Fruit fly (Drosophila melanogaster): ENCODE data around the gene trk.

trk gene

DNA sequence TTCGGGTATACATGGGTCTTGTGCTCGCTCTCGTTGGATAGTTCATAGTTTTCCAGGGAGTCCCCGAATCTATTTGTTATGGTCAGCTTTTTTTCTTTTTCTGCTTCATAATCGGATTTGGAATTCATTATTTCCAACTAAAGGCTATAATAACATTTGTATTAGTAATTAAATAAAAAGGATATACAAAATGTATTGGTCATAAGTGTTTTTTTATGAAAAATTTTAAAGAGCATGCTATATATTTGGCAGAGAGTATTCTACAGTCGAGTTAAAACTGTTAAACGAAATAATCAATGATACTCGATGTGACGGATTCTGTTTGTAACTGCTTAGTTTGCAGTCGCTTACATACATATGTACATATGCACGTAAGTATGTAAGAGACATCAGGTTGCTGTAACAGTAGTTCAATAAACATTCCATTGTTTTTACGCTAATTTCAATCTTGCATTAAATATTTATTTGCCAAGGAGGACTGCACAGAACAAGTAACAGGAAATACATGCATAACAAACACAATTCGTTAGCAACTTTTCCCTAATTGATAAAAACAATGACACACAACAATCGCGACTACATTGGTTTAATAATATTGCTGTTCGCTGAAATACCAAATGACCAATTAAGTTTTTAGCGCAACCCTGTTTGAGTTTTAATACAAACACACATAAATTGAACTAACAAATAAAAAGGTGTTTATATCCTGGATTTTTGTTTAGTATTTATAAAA, 27.1 kb upstream of the trk start:
- TF ChIP-seq CG17801 (GFP tag; optimal IDR thresholded peaks at IDR 0.05; ENCODE audit: partially characterized antibody) = no peak

DNA sequence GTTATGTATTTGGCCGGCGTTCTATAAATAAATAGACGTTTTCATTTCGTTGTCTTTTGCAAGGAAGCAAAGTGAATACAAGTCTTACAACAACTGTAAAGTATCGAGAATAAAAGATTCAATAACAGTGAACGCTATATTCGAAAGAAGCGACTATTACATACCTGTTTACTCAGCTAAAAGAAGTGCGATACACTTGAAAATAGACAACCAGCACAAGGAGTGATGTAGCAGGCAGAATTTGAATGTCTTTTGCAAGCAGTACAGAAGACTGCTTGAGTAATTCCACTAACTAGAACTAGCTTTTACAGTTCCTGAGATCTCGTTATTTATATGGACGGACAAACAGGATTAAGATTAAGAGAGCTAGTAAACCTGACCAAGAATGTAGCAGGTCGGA, 26.2 kb upstream of the trk start:
- TF ChIP-seq CG17801 (GFP tag; optimal IDR thresholded peaks at IDR 0.05; ENCODE audit: partially characterized antibody) = no peak

DNA sequence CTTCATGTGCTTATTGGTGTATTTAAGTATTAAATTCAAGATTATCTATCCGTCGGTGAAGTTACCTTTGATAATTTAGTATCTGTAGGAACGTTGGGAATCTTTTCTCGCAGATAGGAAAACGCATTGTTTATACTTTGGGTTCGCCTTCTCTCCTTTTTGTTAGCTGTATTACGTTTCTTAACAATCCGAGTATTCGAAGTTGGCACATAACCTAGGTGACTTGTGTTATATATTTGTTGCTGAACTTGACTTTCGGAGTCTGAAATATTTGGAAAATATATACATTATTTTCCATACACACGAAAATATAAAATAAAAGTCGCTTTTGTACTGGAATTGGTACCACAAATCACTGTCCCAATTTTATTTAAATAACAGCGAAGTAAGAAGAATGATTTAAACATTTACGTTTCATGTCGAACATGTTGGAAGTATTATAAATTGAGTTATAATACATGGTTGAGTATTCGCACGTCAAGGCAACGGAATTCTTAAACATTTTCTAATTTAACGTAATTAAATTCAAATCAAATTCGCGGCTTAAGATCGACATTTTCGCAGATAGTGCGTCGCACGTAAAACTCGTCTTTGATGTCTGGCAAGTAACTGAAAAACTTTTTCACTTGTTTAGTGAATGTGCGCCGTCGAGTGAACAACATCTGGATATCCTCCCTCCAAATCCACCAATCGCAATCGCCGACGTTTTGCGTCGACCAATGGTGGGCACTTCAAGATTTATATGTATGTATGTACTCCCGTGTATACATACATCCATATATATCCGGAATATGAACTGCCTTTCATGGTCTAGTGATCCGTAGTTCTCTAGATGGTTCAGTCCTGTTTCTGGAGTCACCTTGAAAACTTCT, 22.9 kb upstream of the trk start, which contains the start of gene Hand:
TSS of gene Hand (minus strand) at position 588 of the 872 bp plus-strand sequence.
- TF ChIP-seq CG17801 (GFP tag; optimal IDR thresholded peaks at IDR 0.05; ENCODE audit: partially characterized antibody) = no peak

DNA sequence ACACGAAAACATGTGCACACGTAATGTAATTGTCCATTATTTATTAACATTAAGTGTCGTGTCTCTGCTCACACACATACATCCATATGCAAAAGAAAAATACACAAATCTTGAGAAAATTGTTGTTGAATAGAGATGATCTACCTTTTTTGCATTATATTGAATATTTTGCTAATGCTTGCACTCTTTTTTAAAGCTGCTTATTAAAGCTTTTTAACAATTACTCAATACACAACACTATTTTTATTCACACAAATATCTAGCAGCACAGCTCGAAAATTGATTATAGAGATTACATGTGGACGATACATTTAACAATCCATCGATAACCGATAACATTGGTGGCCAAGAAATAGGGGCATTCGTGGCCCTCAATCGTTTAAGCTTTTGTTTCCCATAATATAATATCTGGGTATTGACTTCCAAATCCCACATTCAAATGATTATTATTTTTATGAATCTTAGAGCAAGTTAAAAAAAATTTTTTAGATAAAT, 20.0 kb upstream of the trk start, which contains the start of gene Ufd4:
TSS of gene Ufd4 (minus strand) at position 300 of the 495 bp plus-strand sequence.
- peak; percentile 65 for TF ChIP-seq CG17801 (GFP tag; optimal IDR thresholded peaks at IDR 0.05; ENCODE audit: partially characterized antibody)

DNA sequence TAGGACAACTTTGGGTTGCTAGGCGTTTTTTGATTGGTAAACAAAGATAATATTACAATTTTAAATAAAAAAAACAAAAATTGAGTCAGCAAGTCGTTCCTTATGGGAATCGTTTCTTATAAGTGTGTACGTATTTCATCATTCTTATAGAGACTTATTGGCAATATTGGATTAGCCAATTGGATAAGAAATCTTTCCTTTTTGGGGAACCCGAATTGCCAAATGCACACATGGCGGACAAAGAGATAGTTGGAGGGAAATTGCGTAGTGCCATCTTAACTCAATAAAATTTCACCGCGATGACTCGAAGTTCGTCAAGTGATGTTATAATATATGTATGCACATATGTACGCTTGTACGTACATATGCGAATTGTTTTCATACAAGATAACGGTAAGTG, 19.2 kb upstream of the trk start:
- TF ChIP-seq CG17801 (GFP tag; optimal IDR thresholded peaks at IDR 0.05; ENCODE audit: partially characterized antibody) = no peak

DNA sequence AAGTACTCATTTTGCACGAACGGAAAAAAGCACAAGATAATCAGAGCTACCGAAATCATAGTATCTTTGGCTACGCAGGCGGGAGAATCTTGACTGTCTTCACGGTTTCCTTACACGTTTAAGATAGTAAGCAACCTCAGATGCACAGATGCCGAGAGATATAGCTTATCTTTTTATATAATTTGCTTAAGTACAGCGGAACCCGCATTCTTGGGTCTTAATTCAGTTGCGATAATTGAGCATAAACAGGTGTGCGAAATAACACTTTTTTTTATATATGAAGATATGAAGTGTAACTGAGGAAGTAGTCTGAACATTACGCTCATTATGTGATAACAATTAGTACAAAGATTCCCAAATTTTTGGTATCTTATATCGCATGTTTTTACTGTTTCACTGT, 8.6 kb upstream of the trk start, which contains the start of gene CG34043:
TSS of gene CG34043 (minus strand) at position 101 of the 400 bp plus-strand sequence.
- TF ChIP-seq CG17801 (GFP tag; optimal IDR thresholded peaks at IDR 0.05; ENCODE audit: partially characterized antibody) = no peak

DNA sequence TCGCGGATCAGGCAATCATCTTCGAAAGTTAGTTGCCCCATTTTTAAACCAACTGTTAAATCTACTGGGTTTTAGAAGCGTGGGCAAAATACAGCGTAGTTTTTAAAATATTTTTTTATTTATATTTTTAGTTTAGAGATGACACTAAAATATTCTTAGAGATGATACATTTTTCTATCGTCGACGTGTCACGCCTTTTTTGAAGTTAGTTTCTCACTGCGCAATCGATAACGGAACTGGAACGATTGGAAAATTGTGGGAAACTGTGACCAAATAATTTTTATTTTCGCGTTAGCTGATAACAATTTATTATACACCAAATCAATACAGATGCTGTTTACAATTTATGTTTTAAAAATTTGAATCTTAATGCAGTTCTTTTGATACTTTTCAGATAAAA, 6.5 kb upstream of the trk start, which contains the start of gene Utx:
TSS of gene Utx (minus strand) at position 154 of the 400 bp plus-strand sequence.
- TF ChIP-seq CG17801 (GFP tag; optimal IDR thresholded peaks at IDR 0.05; ENCODE audit: partially characterized antibody) = peak; percentile 26

DNA sequence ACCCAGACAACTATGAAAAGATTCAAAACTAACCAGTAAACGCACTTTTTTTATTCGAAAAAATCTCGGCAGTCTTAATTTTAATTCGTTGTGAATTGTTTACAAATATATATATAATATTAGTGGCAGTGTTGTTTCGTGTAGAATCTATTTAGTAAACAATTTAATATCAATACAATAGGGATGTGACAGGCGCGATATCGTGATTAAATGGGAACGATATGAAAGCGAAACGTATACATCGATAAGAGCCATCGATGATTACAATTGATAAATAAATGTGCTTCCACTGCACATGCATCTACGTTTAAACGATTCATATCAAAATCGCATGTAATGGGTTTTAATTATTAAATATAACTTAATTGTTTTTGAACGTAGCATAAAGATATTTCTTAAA, 5.2 kb upstream of the trk start:
- peak; percentile 37 for TF ChIP-seq CG17801 (GFP tag; optimal IDR thresholded peaks at IDR 0.05; ENCODE audit: partially characterized antibody)

DNA sequence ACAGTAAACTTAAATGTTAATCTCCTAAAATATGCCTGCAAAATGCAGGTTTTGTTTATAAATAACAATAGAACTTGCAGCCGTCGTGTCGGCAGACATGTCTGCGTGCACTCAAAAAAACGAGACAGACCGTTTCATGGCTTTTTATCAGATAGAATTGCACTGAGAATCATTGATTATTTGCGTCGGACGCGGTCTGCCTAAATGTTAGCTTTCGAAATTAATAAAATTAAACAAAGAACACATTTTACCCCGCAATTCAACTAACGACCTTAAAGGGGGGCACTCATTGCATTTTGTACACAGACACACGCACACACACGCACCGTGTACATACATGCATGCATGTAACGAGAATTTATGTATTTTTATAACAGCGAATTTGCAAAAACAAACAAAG, 4.7 kb upstream of the trk start:
- TF ChIP-seq CG17801 (GFP tag; optimal IDR thresholded peaks at IDR 0.05; ENCODE audit: partially characterized antibody) = no peak

DNA sequence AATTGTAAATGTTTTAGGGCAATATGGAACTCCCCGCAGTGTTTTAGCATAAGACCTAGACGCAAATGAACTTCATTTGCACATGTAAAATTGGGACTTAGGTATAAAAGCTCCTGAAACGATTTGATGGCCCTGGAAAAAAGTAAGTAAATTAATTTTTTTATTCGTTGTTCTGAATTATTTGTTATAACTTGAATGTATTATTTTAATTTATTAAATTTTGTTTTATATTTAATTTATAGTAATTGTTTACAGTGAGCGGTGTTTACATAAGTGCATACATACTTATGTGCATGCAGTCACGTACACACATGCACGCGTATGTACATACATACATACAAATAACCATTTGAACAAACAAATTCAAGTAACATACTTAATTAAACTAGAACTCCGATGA, 4.3 kb upstream of the trk start:
- peak; percentile 79 for TF ChIP-seq CG17801 (GFP tag; optimal IDR thresholded peaks at IDR 0.05; ENCODE audit: partially characterized antibody)

DNA sequence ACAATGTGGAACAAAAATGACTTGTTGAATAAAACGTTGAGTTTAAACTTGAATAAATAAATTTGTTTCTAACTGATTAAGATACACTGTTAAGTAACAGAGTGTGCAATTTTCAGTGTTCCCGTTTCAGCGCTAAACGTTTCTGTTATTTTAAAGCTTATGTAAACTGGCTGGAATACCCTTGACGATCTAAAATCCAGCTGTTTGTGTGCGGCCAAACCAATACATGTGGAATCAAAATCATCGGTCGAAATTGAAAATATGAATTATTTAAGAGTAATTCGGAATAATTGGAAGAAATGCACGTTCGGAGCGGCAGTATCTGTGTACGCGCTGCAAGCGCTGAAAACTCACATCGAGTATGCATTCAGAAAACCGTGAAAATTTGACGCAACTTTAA, 2.3 kb downstream of the trk start, which contains the start of gene Mulk:
TSS of gene Mulk (plus strand) at position 198 of the 400 bp plus-strand sequence.
- TF ChIP-seq CG17801 (GFP tag; optimal IDR thresholded peaks at IDR 0.05; ENCODE audit: partially characterized antibody) = no peak

DNA sequence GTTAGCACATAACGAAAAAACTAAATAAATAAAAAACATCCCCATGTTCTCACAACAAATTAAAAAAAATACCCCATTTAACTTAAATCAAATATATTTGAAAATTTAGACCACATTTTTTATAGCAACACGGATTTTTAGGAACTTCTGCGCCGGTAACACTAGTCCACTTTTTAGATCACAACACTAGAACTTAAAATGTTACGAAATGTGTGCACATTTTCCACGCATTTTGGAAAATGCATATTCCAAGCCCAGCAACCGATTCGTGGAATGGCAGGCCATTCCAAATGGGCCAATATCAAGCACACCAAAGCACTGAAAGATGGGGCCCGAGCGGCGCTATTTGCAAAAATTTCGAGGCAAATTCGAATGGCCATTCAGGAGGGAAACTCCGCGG, 3.4 kb downstream of the trk start, which contains the start of gene CG4957:
TSS of gene CG4957 (plus strand) at position 185 of the 400 bp plus-strand sequence.
- no peak for TF ChIP-seq CG17801 (GFP tag; optimal IDR thresholded peaks at IDR 0.05; ENCODE audit: partially characterized antibody)

DNA sequence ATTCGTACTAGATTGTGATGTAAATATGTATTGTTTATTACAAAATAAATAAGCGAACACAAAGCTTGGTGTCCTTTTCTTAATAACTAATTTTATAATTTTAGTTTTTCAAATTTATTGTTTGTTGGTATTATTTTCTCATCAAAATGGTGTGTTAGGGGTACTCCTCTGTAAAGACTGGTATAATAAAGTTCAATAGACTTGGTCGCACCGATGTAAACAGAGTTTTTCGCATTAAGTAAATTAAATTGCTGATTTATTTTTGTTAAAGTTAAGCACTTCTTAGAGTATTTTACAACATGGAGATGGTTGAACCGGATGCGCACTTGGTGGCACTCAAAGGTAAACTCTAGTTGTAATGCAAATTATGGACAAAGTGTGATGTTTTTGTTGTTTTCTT, 5.6 kb downstream of the trk start, which contains the start of gene CG4953:
TSS of gene CG4953 (plus strand) at position 193 of the 400 bp plus-strand sequence.
- TF ChIP-seq CG17801 (GFP tag; optimal IDR thresholded peaks at IDR 0.05; ENCODE audit: partially characterized antibody) = no peak

DNA sequence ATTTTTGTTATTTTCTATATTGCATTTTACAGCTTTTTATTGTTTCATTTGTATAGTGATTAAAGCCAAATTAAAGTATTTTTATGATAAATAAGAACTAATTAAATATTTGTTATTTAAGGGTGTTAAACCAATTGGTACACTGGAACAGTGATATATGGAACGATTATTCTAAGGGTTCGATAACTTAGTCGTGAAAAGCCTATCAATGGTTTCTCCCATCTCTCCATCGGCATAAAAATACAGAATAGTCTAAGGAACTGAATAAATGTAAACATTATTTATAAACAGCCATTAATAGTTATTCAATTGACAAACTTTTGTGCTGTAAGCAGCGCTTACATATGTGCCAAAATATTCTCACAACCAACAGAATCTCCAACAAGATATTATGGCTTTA, 7.0 kb downstream of the trk start, which contains the start of gene Mob3:
TSS of gene Mob3 (plus strand) at position 208 of the 400 bp plus-strand sequence.
- peak; percentile 21 for TF ChIP-seq CG17801 (GFP tag; optimal IDR thresholded peaks at IDR 0.05; ENCODE audit: partially characterized antibody)

Data from ovary, adult (tissue).